Worm (Caenorhabditis elegans) whole organism, young adult: ENCODE data around the gene valv-1.

Experiments
- C17E4.6 ChIP-seq: fragments of 200-800 bp; sonication (Bioruptor generic); IDR thresholded peaks from 2 replicates; pipeline ENCODE4 v1.3.6; 2022; ENCODE audit warnings: missing genetic modification reagents, missing genetic modification characterization, missing compliant biosample characterization
- F23B12.7 ChIP-seq: sonication (generic microtip); optimal IDR thresholded peaks from 2 replicates; lab custom pipeline; 2017; ENCODE audit warnings: missing genetic modification characterization, mild to moderate bottlenecking, missing compliant biosample characterization, antibody characterized with exemption, moderate library complexity; ENCODE audit not compliant: insufficient read depth
- F52B5.7 ChIP-seq: sonication (generic microtip); optimal IDR thresholded peaks from 2 replicates; lab custom pipeline; 2016; ENCODE audit warnings: mild to moderate bottlenecking, missing genetic modification characterization, missing compliant biosample characterization
- F57C9.4 ChIP-seq: sonication (generic microtip); optimal IDR thresholded peaks from 2 replicates; lab custom pipeline; 2017; ENCODE audit warnings: mild to moderate bottlenecking, missing genetic modification characterization, missing compliant biosample characterization
- Y53F4B.3 ChIP-seq: fragments of 200-800 bp; sonication (Bioruptor generic); IDR thresholded peaks from 2 replicates; pipeline ENCODE4 v1.3.6; 2022; ENCODE audit warnings: missing genetic modification reagents, missing genetic modification characterization, missing compliant biosample characterization
- Y79H2A.3 ChIP-seq: fragments of 200-800 bp; sonication (Bioruptor generic); conservative IDR thresholded peaks from 2 replicates; pipeline ENCODE4 v1.3.6; 2022; ENCODE audit warnings: missing genetic modification reagents, missing genetic modification characterization, missing compliant biosample characterization
- Y95B8A.8 ChIP-seq: fragments of 200-800 bp; sonication (Bioruptor generic); IDR thresholded peaks from 2 replicates; pipeline ENCODE4 v1.3.6; 2022; ENCODE audit warnings: missing genetic modification reagents, missing genetic modification characterization, missing compliant biosample characterization
- aptf-2 ChIP-seq: fragments of 200-800 bp; sonication (Bioruptor generic); conservative IDR thresholded peaks from 2 replicates; pipeline ENCODE4 v1.3.6; 2022; ENCODE audit warnings: missing genetic modification reagents, missing genetic modification characterization, missing compliant biosample characterization
- athp-1 ChIP-seq: sonication (generic microtip); optimal IDR thresholded peaks from 2 replicates; lab custom pipeline; 2017; ENCODE audit warnings: mild to moderate bottlenecking, missing genetic modification characterization, missing compliant biosample characterization
- attf-6 ChIP-seq: fragments of 200-800 bp; sonication (Bioruptor generic); IDR thresholded peaks from 2 replicates; pipeline ENCODE4 v1.3.6; 2022; ENCODE audit warnings: missing genetic modification reagents, missing genetic modification characterization, missing compliant biosample characterization
- cebp-2 ChIP-seq: fragments of 200-800 bp; sonication (Bioruptor generic); IDR thresholded peaks from 2 replicates; pipeline ENCODE4 v1.3.6; 2022; ENCODE audit warnings: missing genetic modification characterization, missing compliant biosample characterization
- ceh-100 ChIP-seq: fragments of 200-800 bp; sonication (Bioruptor generic); IDR thresholded peaks from 2 replicates; pipeline ENCODE4 v1.3.6; 2022; ENCODE audit warnings: missing genetic modification reagents, missing genetic modification characterization, missing compliant biosample characterization
- ceh-27 ChIP-seq: fragments of 200-800 bp; sonication (Bioruptor generic); optimal IDR thresholded peaks from 2 replicates; lab custom pipeline; 2018; ENCODE audit warnings: mild to moderate bottlenecking, missing genetic modification characterization, moderate library complexity, missing compliant biosample characterization
- ceh-40 ChIP-seq: fragments of 200-800 bp; sonication (Bioruptor generic); IDR thresholded peaks from 2 replicates; pipeline ENCODE4 v1.3.6; 2022; ENCODE audit warnings: missing genetic modification characterization, missing compliant biosample characterization
- chd-7 ChIP-seq: sonication (generic microtip); optimal IDR thresholded peaks from 2 replicates; lab custom pipeline; 2016; ENCODE audit warnings: mild to moderate bottlenecking, missing genetic modification characterization, moderate library complexity, missing compliant biosample characterization
- die-1 ChIP-seq: sonication (generic microtip); optimal IDR thresholded peaks from 2 replicates; lab custom pipeline; 2016; ENCODE audit warnings: missing genotype, mild to moderate bottlenecking, missing genetic modification characterization, missing compliant biosample characterization
- dpl-1 ChIP-seq: fragments of 150-350 bp; optimal IDR thresholded peaks from 2 replicates; lab custom pipeline; 2014; ENCODE audit warnings: missing biosample characterization, missing genetic modification reagents, missing genetic modification characterization
- hlh-12 ChIP-seq: sonication (generic microtip); optimal IDR thresholded peaks from 2 replicates; lab custom pipeline; 2016; ENCODE audit warnings: missing genetic modification characterization, missing compliant biosample characterization
- hrde-1 ChIP-seq: sonication (generic microtip); optimal IDR thresholded peaks from 2 replicates; lab custom pipeline; 2016; ENCODE audit warnings: missing genetic modification characterization, mild to moderate bottlenecking, missing compliant biosample characterization, moderate library complexity, missing genotype, missing genetic modification reagents, borderline replicate concordance
- hsf-1 ChIP-seq: fragments of 200-800 bp; sonication (Bioruptor generic); IDR thresholded peaks from 2 replicates; pipeline ENCODE4 v1.3.6; 2022; ENCODE audit warnings: missing genetic modification reagents, missing genetic modification characterization, missing compliant biosample characterization
- let-526 ChIP-seq: fragments of 200-800 bp; sonication (Bioruptor generic); IDR thresholded peaks from 2 replicates; pipeline ENCODE4 v1.3.6; 2022; ENCODE audit warnings: missing genetic modification reagents, missing genetic modification characterization, missing compliant biosample characterization
- let-607 ChIP-seq, 2 experiments: fragments of 200-800 bp in 1 of 2; sonication (Bioruptor generic) in 1 of 2; sonication (generic microtip) in 1 of 2; optimal IDR thresholded peaks; 2 replicates each; lab custom pipeline; 2016 to 2018; ENCODE audit warnings: mild to moderate bottlenecking in 2 of 2, missing compliant biosample characterization in 2 of 2, missing genetic modification characterization in 2 of 2, moderate library complexity in 2 of 2, missing genotype in 1 of 2
- lin-35 ChIP-seq, 3 experiments: fragments of 150-350 bp in 2 of 3; sonication (generic microtip) in 1 of 3; optimal IDR thresholded peaks; 2 replicates each; lab custom pipeline; 2014 to 2018; ENCODE audit warnings: missing biosample characterization in 3 of 3, missing genetic modification characterization in 3 of 3, missing genetic modification reagents in 3 of 3
- lsl-1 ChIP-seq: fragments of 200-800 bp; sonication (Bioruptor generic); optimal IDR thresholded peaks from 2 replicates; lab custom pipeline; 2018; ENCODE audit warnings: mild to moderate bottlenecking, missing genetic modification characterization, moderate library complexity, missing compliant biosample characterization
- lsy-27 ChIP-seq: sonication (generic microtip); optimal IDR thresholded peaks from 2 replicates; lab custom pipeline; 2017; ENCODE audit warnings: missing genetic modification characterization, mild to moderate bottlenecking, missing compliant biosample characterization, antibody characterized with exemption, missing genotype, borderline replicate concordance; ENCODE audit not compliant: insufficient read depth
- mxl-1 ChIP-seq: sonication (generic microtip); optimal IDR thresholded peaks from 2 replicates; lab custom pipeline; 2016; ENCODE audit warnings: missing genetic modification characterization, missing compliant biosample characterization
- nhr-179 ChIP-seq: sonication (generic microtip); optimal IDR thresholded peaks from 2 replicates; lab custom pipeline; 2016; ENCODE audit warnings: mild to moderate bottlenecking, missing genetic modification characterization, missing compliant biosample characterization
- nhr-80 ChIP-seq: sonication (generic microtip); optimal IDR thresholded peaks from 2 replicates; lab custom pipeline; 2016; ENCODE audit warnings: missing genetic modification characterization, missing compliant biosample characterization
- nhr-90 ChIP-seq: sonication (generic microtip); optimal IDR thresholded peaks from 2 replicates; lab custom pipeline; 2016; ENCODE audit warnings: missing genotype, mild to moderate bottlenecking, missing genetic modification characterization, missing compliant biosample characterization
- pha-4 ChIP-seq: fragments of 150-350 bp; sonication (generic microtip); optimal IDR thresholded peaks from 2 replicates; lab custom pipeline; 2014; ENCODE audit warnings: missing biosample characterization, missing genetic modification reagents, missing genetic modification characterization
- rcor-1 ChIP-seq: fragments of 200-800 bp; sonication (Bioruptor generic); IDR thresholded peaks from 2 replicates; pipeline ENCODE4 v1.3.6; 2022; ENCODE audit warnings: missing genetic modification reagents, missing genetic modification characterization, missing compliant biosample characterization
- snpc-4 ChIP-seq, 5 experiments: fragments of 150-350 bp in 1 of 5; sonication (generic microtip) in 4 of 5; optimal IDR thresholded peaks; 2 replicates each; lab custom pipeline; 2014 to 2018; ENCODE audit warnings: missing genetic modification characterization in 5 of 5, missing biosample characterization in 3 of 5, antibody characterized with exemption in 2 of 5, mild to moderate bottlenecking in 2 of 5, missing compliant biosample characterization in 2 of 5, missing genotype in 2 of 5, moderate library complexity in 2 of 5, missing genetic modification reagents in 1 of 5
- somi-1 ChIP-seq: fragments of 200-800 bp; sonication (Bioruptor generic); optimal IDR thresholded peaks from 2 replicates; lab custom pipeline; 2018; ENCODE audit warnings: mild to moderate bottlenecking, missing genetic modification characterization, missing compliant biosample characterization
- xnd-1 ChIP-seq: sonication (generic microtip); optimal IDR thresholded peaks from 2 replicates; lab custom pipeline; 2016; ENCODE audit warnings: missing genotype, missing genetic modification reagents, missing genetic modification characterization, missing compliant biosample characterization
- ztf-18 ChIP-seq: sonication (generic microtip); optimal IDR thresholded peaks from 2 replicates; lab custom pipeline; 2016; ENCODE audit warnings: missing genotype, mild to moderate bottlenecking, missing genetic modification characterization, missing compliant biosample characterization
- ztf-25 ChIP-seq: fragments of 200-800 bp; sonication (Bioruptor generic); IDR thresholded peaks from 2 replicates; pipeline ENCODE4 v1.3.6; 2022; ENCODE audit warnings: missing genetic modification reagents, missing genetic modification characterization, missing compliant biosample characterization
- ztf-28 ChIP-seq: fragments of 200-800 bp; sonication (Bioruptor generic); IDR thresholded peaks from 2 replicates; pipeline ENCODE4 v1.3.6; 2022; ENCODE audit warnings: missing genetic modification reagents, missing genetic modification characterization, missing compliant biosample characterization

The valv-1 gene

DNA sequence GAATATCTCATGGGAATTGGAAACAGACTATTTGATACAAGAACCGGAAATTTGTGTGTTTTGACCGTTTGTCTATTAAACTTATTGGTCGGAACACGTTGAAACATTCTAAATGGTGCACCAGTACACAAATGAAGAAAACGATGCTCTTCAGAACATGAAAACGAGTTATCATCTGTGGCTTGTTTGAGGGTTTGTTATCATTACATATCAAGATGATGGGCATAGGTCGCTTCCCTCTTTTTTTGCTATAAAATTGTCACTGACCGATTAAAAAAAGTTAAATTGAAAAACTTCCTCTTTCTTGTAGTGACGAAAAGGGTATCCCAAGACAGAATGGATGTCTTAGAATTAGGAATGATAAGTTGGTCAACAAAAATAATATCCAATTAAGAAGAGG lies 23.5 kb upstream of the valv-1 start:
- TF ChIP-seq athp-1 = no peak
- peak; percentile 62 for TF ChIP-seq nhr-80

DNA sequence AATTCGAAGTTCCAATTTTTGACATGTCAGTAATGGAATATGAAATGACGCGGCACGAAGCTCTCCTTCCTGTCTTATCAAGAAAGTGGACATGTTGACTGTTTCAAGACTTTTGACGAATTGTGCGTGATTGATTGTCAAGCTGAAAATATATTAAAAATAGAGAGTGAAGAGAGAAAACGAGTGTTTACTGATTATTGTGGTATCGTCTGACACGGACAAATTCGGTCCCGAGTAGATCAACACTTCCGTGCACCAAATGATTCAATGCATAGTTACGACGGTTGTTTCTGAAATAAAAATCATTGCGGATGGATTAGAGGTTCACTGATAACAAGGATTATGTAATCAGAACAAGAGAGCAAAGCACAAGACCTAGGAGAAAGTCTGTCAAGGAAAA lies 22.0 kb upstream of the valv-1 start:
- TF ChIP-seq Y79H2A.3 (GFP tag; lab: Robert Waterston, UW) (no peak), chd-7 (tag; lab: Kevin White, UChicago) (no peak), rcor-1 (GFP tag; lab: Robert Waterston, UW) (no peak), nhr-80 (peak; percentile 55), ceh-40 (GFP tag; lab: Robert Waterston, UW) (no peak), Y53F4B.3 (GFP tag; lab: Robert Waterston, UW) (no peak), ztf-25 (GFP tag; lab: Robert Waterston, UW) (no peak)

DNA sequence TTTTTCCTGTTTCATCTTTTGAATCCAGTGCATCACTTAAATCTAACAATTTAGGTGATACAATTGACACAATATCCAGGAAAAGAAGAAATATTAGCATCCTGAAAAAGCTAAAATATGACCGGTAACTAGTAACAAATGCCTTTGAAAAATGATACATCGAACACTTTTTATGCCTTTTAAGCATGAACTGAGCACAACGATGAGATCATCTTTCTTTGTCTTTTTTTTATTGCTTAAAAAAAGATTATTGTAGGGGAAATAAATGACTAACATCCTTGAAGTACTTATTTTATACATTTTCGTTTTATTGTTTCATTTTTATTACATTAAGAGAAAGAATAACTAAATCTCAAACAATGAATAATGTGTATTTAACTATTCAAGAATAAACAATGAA lies 20.7 kb upstream of the valv-1 start, which contains the start of gene F13B6.3:
TSS of gene F13B6.3 (minus strand) at position 101 of the 400 bp plus-strand sequence.
- TF ChIP-seq let-607 (tag; optimal IDR thresholded peaks at IDR 0.05; lab: Kevin White, UChicago) (no peak), F52B5.7 (tag; lab: Kevin White, UChicago) (no peak), nhr-90 (no peak), lsl-1 (no peak), snpc-4 (GFP tag; optimal IDR thresholded peaks at IDR 0.05; lab: Kevin White, UChicago) (no peak), snpc-4 (tag; optimal IDR thresholded peaks at IDR 0.05; lab: Kevin White, UChicago) (no peak), lsy-27 (tag; lab: Kevin White, UChicago) (no peak), cebp-2 (GFP tag; lab: Robert Waterston, UW) (no peak), C17E4.6 (GFP tag; lab: Robert Waterston, UW) (no peak), hsf-1 (GFP tag; lab: Robert Waterston, UW) (no peak), let-526 (GFP tag; lab: Robert Waterston, UW) (no peak), somi-1 (GFP tag; lab: Kevin White, UChicago) (no peak), pha-4 (no peak), nhr-179 (tag; lab: Kevin White, UChicago) (no peak), F23B12.7 (tag; lab: Kevin White, UChicago) (no peak)

DNA sequence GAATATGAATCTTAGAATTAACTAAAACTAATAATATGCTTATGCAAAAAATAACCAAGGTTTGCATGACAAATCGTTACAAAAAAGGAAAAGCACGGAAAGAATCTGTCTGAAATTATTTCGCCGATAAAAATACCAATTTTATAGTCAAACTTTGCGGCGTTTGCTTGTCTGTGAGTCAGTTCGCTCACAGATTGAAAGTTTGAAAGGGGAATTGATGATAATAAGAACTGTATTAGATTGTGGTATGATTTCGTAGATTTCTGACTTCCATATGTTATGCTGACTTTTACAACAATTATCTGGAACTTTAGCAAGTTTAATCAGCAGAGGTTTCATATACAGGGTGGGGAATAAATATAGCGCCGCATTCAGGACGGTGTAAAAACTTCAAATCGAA lies 15.1 kb upstream of the valv-1 start, which contains the start of gene F13B6.2:
TSS of gene F13B6.2 (minus strand) at position 101 of the 400 bp plus-strand sequence.
- TF ChIP-seq xnd-1 (tag; lab: Kevin White, UChicago) = no peak
- no peak for TF ChIP-seq hsf-1 (GFP tag; lab: Robert Waterston, UW)
- no peak for TF ChIP-seq hlh-12 (tag; lab: Kevin White, UChicago)
- no peak for TF ChIP-seq ztf-25 (GFP tag; lab: Robert Waterston, UW)
- no peak for TF ChIP-seq lsy-27 (tag; lab: Kevin White, UChicago)
- no peak for TF ChIP-seq dpl-1 (GFP tag; lab: Kevin White, UChicago)
- TF ChIP-seq hrde-1 (tag; lab: Kevin White, UChicago) = no peak
- no peak for TF ChIP-seq mxl-1 (tag; lab: Kevin White, UChicago)
- TF ChIP-seq die-1 = no peak

DNA sequence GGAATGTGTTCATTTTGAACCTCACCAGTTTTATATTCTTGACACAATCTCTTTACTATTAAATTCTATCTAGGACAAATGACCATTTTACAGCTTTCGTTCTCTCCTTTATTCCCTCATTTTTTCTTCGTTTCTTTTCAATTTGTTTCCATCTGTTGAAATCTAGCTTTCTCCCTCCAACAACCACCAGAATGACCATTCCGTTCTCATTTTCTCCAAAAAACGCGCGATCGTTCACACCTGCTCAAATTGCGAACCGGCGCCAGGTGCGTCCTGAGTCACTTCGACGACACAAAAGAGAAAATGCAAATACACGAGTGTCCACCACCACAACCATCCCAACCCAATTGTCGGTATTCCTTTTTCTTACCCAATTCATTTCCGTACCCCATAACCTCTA lies 11.1 kb upstream of the valv-1 start, which contains the start of gene F13B6.1:
TSS of gene F13B6.1 (plus strand) at position 301 of the 400 bp plus-strand sequence.
- TF ChIP-seq ceh-100 (GFP tag; lab: Robert Waterston, UW) (no peak), aptf-2 (GFP tag; lab: Robert Waterston, UW) (no peak), F57C9.4 (tag; lab: Kevin White, UChicago) (no peak), attf-6 (GFP tag; lab: Robert Waterston, UW) (no peak), ztf-18 (tag; lab: Kevin White, UChicago) (no peak), lin-35 (GFP tag; optimal IDR thresholded peaks at IDR 0.05; lab: Kevin White, UChicago) (no peak), athp-1 (no peak), ztf-28 (GFP tag; lab: Robert Waterston, UW) (no peak), rcor-1 (GFP tag; lab: Robert Waterston, UW) (no peak), ceh-27 (GFP tag; lab: Kevin White, UChicago) (no peak), die-1 (no peak), Y95B8A.8 (GFP tag; lab: Robert Waterston, UW) (no peak), hrde-1 (tag; lab: Kevin White, UChicago) (no peak)
